Worm (Caenorhabditis elegans) whole organism, late embryonic: ENCODE measurements around the gene ptr-16.

ENCODE experiments used
- C08G9.2 ChIP-seq: sonication (generic microtip); optimal IDR thresholded peaks from 2 replicates; lab custom pipeline; 2016; ENCODE audit warnings: mild to moderate bottlenecking, missing genetic modification characterization, moderate library complexity, missing compliant biosample characterization
- T23F11.4 ChIP-seq: fragments of 200-800 bp; sonication (Bioruptor generic); optimal IDR thresholded peaks from 2 replicates; lab custom pipeline; 2018; ENCODE audit warnings: mild to moderate bottlenecking, missing genetic modification characterization, missing compliant biosample characterization
- Y22D7AL.16 ChIP-seq: sonication (generic microtip); optimal IDR thresholded peaks from 2 replicates; lab custom pipeline; 2016; ENCODE audit warnings: missing genetic modification characterization, missing compliant biosample characterization
- ahr-1 ChIP-seq: sonication (generic microtip); optimal IDR thresholded peaks from 2 replicates; lab custom pipeline; 2016; ENCODE audit warnings: missing genetic modification characterization, missing compliant biosample characterization
- ama-1 ChIP-seq: fragments of 150-350 bp; optimal IDR thresholded peaks from 2 replicates; lab custom pipeline; 2014
- ceh-14 ChIP-seq: sonication (generic microtip); optimal IDR thresholded peaks from 2 replicates; lab custom pipeline; 2016; ENCODE audit warnings: missing genotype, missing genetic modification characterization, missing compliant biosample characterization
- ceh-19 ChIP-seq: fragments of 200-800 bp; sonication (Bioruptor generic); optimal IDR thresholded peaks from 2 replicates; lab custom pipeline; 2018; ENCODE audit warnings: mild to moderate bottlenecking, missing genetic modification characterization, missing compliant biosample characterization
- ceh-2 ChIP-seq: sonication (generic microtip); optimal IDR thresholded peaks from 2 replicates; lab custom pipeline; 2016; ENCODE audit warnings: missing genotype, missing genetic modification characterization, missing compliant biosample characterization
- ceh-31 ChIP-seq: sonication (generic microtip); optimal IDR thresholded peaks from 2 replicates; lab custom pipeline; 2016; ENCODE audit warnings: missing genetic modification characterization, missing compliant biosample characterization
- ceh-45 ChIP-seq: fragments of 200-800 bp; sonication (Bioruptor generic); IDR thresholded peaks from 2 replicates; pipeline ENCODE4 v1.3.6; 2022; ENCODE audit warnings: missing genetic modification reagents, missing genetic modification characterization, missing compliant biosample characterization
- ceh-48 ChIP-seq: sonication (generic microtip); optimal IDR thresholded peaks from 2 replicates; lab custom pipeline; 2016; ENCODE audit warnings: missing genetic modification characterization, inconsistent platforms, missing compliant biosample characterization
- che-1 ChIP-seq: sonication (generic microtip); optimal IDR thresholded peaks from 2 replicates; lab custom pipeline; 2016; ENCODE audit warnings: mild to moderate bottlenecking, missing genetic modification characterization, missing compliant biosample characterization
- elt-2 ChIP-seq: sonication (generic microtip); optimal IDR thresholded peaks from 2 replicates; lab custom pipeline; 2016; ENCODE audit warnings: missing genetic modification reagents, missing genetic modification characterization, missing compliant biosample characterization
- fax-1 ChIP-seq: sonication (generic microtip); optimal IDR thresholded peaks from 2 replicates; lab custom pipeline; 2016; ENCODE audit warnings: missing genotype, missing genetic modification characterization, missing compliant biosample characterization
- fkh-10 ChIP-seq: fragments of 150-350 bp; optimal IDR thresholded peaks from 2 replicates; lab custom pipeline; 2014; ENCODE audit warnings: missing biosample characterization, missing genetic modification reagents, missing genetic modification characterization
- hlh-13 ChIP-seq: fragments of 200-800 bp; sonication (Bioruptor generic); optimal IDR thresholded peaks from 2 replicates; lab custom pipeline; 2018; ENCODE audit warnings: mild to moderate bottlenecking, missing genetic modification characterization, missing compliant biosample characterization
- lim-6 ChIP-seq: sonication (generic microtip); optimal IDR thresholded peaks from 2 replicates; lab custom pipeline; 2016; ENCODE audit warnings: missing genetic modification characterization, missing compliant biosample characterization
- lin-11 ChIP-seq: fragments of 200-800 bp; sonication (Bioruptor generic); optimal IDR thresholded peaks from 2 replicates; lab custom pipeline; 2018; ENCODE audit warnings: mild to moderate bottlenecking, missing genetic modification characterization, missing compliant biosample characterization
- madf-2 ChIP-seq: sonication (generic microtip); optimal IDR thresholded peaks from 2 replicates; lab custom pipeline; 2017; ENCODE audit warnings: missing genetic modification characterization, missing compliant biosample characterization
- npax-4 ChIP-seq: sonication (generic microtip); optimal IDR thresholded peaks from 2 replicates; lab custom pipeline; 2016; ENCODE audit warnings: missing genetic modification characterization, missing compliant biosample characterization
- odd-2 ChIP-seq: sonication (generic microtip); optimal IDR thresholded peaks from 2 replicates; lab custom pipeline; 2017; ENCODE audit warnings: antibody characterized with exemption, mild to moderate bottlenecking, missing genetic modification characterization, missing compliant biosample characterization
- pax-1 ChIP-seq: fragments of 150-350 bp; optimal IDR thresholded peaks from 2 replicates; lab custom pipeline; 2014; ENCODE audit warnings: missing biosample characterization, missing genetic modification characterization
- pros-1 ChIP-seq: fragments of 150-350 bp; optimal IDR thresholded peaks from 2 replicates; lab custom pipeline; 2014; ENCODE audit warnings: missing biosample characterization, missing genetic modification reagents, missing genetic modification characterization
- rnt-1 ChIP-seq: sonication (generic microtip); optimal IDR thresholded peaks from 2 replicates; lab custom pipeline; 2016; ENCODE audit warnings: missing genetic modification characterization, missing compliant biosample characterization
- ttx-3 ChIP-seq: sonication (generic microtip); optimal IDR thresholded peaks from 2 replicates; lab custom pipeline; 2016; ENCODE audit warnings: missing genetic modification reagents, missing genetic modification characterization, missing compliant biosample characterization
- unc-3 ChIP-seq, 2 experiments: fragments of 200-800 bp in 1 of 2; sonication (Bioruptor generic) in 1 of 2; sonication (generic microtip) in 1 of 2; conservative IDR thresholded peaks in 1 of 2; optimal IDR thresholded peaks in 1 of 2; 2 replicates each; pipeline versions ENCODE4 v1.3.6 to Lab custom; 2016 to 2022; ENCODE audit warnings: missing compliant biosample characterization in 2 of 2, missing genetic modification characterization in 2 of 2, missing genetic modification reagents in 1 of 2
- unc-42 ChIP-seq: sonication (generic microtip); optimal IDR thresholded peaks from 2 replicates; lab custom pipeline; 2016; ENCODE audit warnings: missing genotype, missing genetic modification characterization, missing compliant biosample characterization
- unc-86 ChIP-seq: sonication (generic microtip); optimal IDR thresholded peaks from 2 replicates; lab custom pipeline; 2016; ENCODE audit warnings: missing genetic modification characterization, missing compliant biosample characterization
- ztf-16 ChIP-seq: sonication (generic microtip); optimal IDR thresholded peaks from 2 replicates; lab custom pipeline; 2017; ENCODE audit warnings: missing genetic modification characterization, missing compliant biosample characterization

ptr-16 gene

ce11 chrV:1199219-1199889, 33.8 kb downstream of the ptr-16 start, which contains the start of gene Y50D4A.6:
Gene Y50D4A.6, minus strand, starts transcription at chrV:1199269.
- TF ChIP-seq elt-2 (tag; lab: Kevin White, UChicago) (no peak), ceh-2 (tag; lab: Kevin White, UChicago) (no peak), lim-6 (no peak), odd-2 (no peak), madf-2 (tag; lab: Kevin White, UChicago) (no peak), ama-1 (lab: Kevin White, UChicago) (no peak), C08G9.2 (no peak), ceh-48 (tag; lab: Kevin White, UChicago) (no peak), fkh-10 (GFP tag; lab: Kevin White, UChicago) (no peak), unc-3 (GFP tag; conservative IDR thresholded peaks at IDR 0.05; lab: Robert Waterston, UW) (no peak), unc-3 (tag; optimal IDR thresholded peaks at IDR 0.05; lab: Kevin White, UChicago) (no peak), ahr-1 (tag; lab: Kevin White, UChicago) (no peak), pros-1 (no peak), ttx-3 (tag; lab: Kevin White, UChicago) (no peak)
- TF ChIP-seq, all 69 proteins: peak for 0

ce11 chrV:1201717-1202116, 36.2 kb downstream of the ptr-16 start:
- no peak for TF ChIP-seq pax-1 (tag; lab: Kevin White, UChicago)
- no peak for TF ChIP-seq npax-4 (tag; lab: Kevin White, UChicago)

- TF ChIP-seq ceh-14 (tag; lab: Kevin White, UChicago), result peak; percentile 18
- TF ChIP-seq unc-42 (tag; lab: Kevin White, UChicago), result peak; percentile 78
- TF ChIP-seq unc-86 (tag; lab: Kevin White, UChicago), result no peak
- TF ChIP-seq ceh-31 (tag; lab: Kevin White, UChicago), result no peak
- TF ChIP-seq rnt-1, result no peak
- no peak for TF ChIP-seq fkh-10 (GFP tag; lab: Kevin White, UChicago)
- no peak for TF ChIP-seq ceh-48 (tag; lab: Kevin White, UChicago)
- TF ChIP-seq fax-1, result no peak
These were observed 41.5 kb downstream of the ptr-16 start, which contains the start of gene Y50D4A.5 for ce11 chrV:1206971-1207370. Gene Y50D4A.5, plus strand, starts transcription at chrV:1207307.

ce11 chrV:1207589-1207988, 42.1 kb downstream of the ptr-16 start, which contains the start of gene Y50D4A.1:
Gene Y50D4A.1, plus strand, starts transcription at chrV:1207889.
- no peak for TF ChIP-seq Y22D7AL.16 (tag; lab: Kevin White, UChicago)
- no peak for TF ChIP-seq pax-1 (tag; lab: Kevin White, UChicago)
- TF ChIP-seq ztf-16 (tag; lab: Kevin White, UChicago), result no peak
- TF ChIP-seq, all 69 proteins: peak for 0

ce11 chrV:1220509-1220908, 55.0 kb downstream of the ptr-16 start, which contains the start of gene Y50D4A.10:
Gene Y50D4A.10, minus strand, starts transcription at chrV:1220565.
- no peak for TF ChIP-seq ceh-19
- TF ChIP-seq lin-11, result no peak
- TF ChIP-seq T23F11.4 (GFP tag; lab: Kevin White, UChicago), result no peak
- TF ChIP-seq ceh-45, result no peak
- no peak for TF ChIP-seq hlh-13 (GFP tag; lab: Kevin White, UChicago)
- TF ChIP-seq npax-4 (tag; lab: Kevin White, UChicago), result no peak
- TF ChIP-seq madf-2 (tag; lab: Kevin White, UChicago), result no peak
- TF ChIP-seq rnt-1, result no peak
- TF ChIP-seq, all 69 proteins: peak for 0

- TF ChIP-seq unc-42 (tag; lab: Kevin White, UChicago) (peak; percentile 81), che-1 (tag; lab: Kevin White, UChicago) (no peak)
- TF ChIP-seq, all 69 proteins: peak for 1
These were observed 58.0 kb downstream of the ptr-16 start for ce11 chrV:1223559-1223958.
